Fruit fly (Drosophila melanogaster) whole organism, embryonic: ENCODE data around the gene VhaPPA1-2.

Experiments used
- CG10267 ChIP-seq: fragments of 200-800 bp; sonication (Bioruptor generic); optimal IDR thresholded peaks from 2 replicates; lab custom pipeline; 2018; ENCODE audit warnings: missing biosample characterization, mild to moderate bottlenecking, missing genetic modification characterization, moderate library complexity
- CG11247 ChIP-seq: fragments of 200-800 bp; sonication (Bioruptor generic); IDR thresholded peaks from 2 replicates; pipeline ENCODE4 v1.3.6; 2022; ENCODE audit warnings: missing biosample characterization, missing genetic modification characterization
- CG12391 ChIP-seq: fragments of 200-800 bp; sonication (Bioruptor generic); optimal IDR thresholded peaks from 3 replicates; lab custom pipeline; 2018; ENCODE audit warnings: missing biosample characterization, mild to moderate bottlenecking, missing genetic modification characterization, moderate library complexity
- CG12744 ChIP-seq: fragments of 200-800 bp; sonication (Bioruptor generic); optimal IDR thresholded peaks from 2 replicates; lab custom pipeline; 2016; ENCODE audit warnings: missing biosample characterization, missing genetic modification characterization
- CG12942 ChIP-seq: fragments of 200-800 bp; sonication (Bioruptor generic); optimal IDR thresholded peaks from 3 replicates; lab custom pipeline; 2016; ENCODE audit warnings: missing biosample characterization, missing genetic modification characterization
- CG13624 ChIP-seq: fragments of 200-800 bp; sonication (Bioruptor generic); optimal IDR thresholded peaks from 2 replicates; lab custom pipeline; 2016; ENCODE audit warnings: missing biosample characterization, missing genetic modification characterization
- CG14710 ChIP-seq: fragments of 200-800 bp; sonication (Bioruptor generic); optimal IDR thresholded peaks from 3 replicates; lab custom pipeline; 2019; ENCODE audit warnings: missing biosample characterization, mild to moderate bottlenecking, missing genetic modification characterization, moderate library complexity
- CG14965 ChIP-seq: fragments of 200-800 bp; sonication (Bioruptor generic); optimal IDR thresholded peaks from 2 replicates; lab custom pipeline; 2016; ENCODE audit warnings: missing biosample characterization, missing genetic modification characterization, borderline replicate concordance
- CG17385 ChIP-seq: fragments of 200-800 bp; sonication (Bioruptor generic); optimal IDR thresholded peaks from 3 replicates; lab custom pipeline; 2018; ENCODE audit warnings: missing biosample characterization, mild to moderate bottlenecking, missing genetic modification characterization
- CG1832 ChIP-seq: fragments of 200-800 bp; sonication (Bioruptor generic); optimal IDR thresholded peaks from 2 replicates; lab custom pipeline; 2017; ENCODE audit warnings: missing biosample characterization, mild to moderate bottlenecking, missing genetic modification characterization, inconsistent platforms
- CG2202 ChIP-seq: fragments of 200-800 bp; sonication (Bioruptor generic); optimal IDR thresholded peaks from 2 replicates; lab custom pipeline; 2018; ENCODE audit warnings: missing biosample characterization, mild to moderate bottlenecking, missing genetic modification characterization
- CG4617 ChIP-seq: fragments of 200-800 bp; sonication (Bioruptor generic); optimal IDR thresholded peaks from 3 replicates; lab custom pipeline; 2016; ENCODE audit warnings: missing biosample characterization, missing genetic modification characterization, borderline replicate concordance
- CG4854 ChIP-seq: fragments of 200-800 bp; sonication (Bioruptor generic); optimal IDR thresholded peaks from 2 replicates; lab custom pipeline; 2016; ENCODE audit warnings: missing biosample characterization, missing genetic modification characterization, inconsistent platforms
- CG5245 ChIP-seq: fragments of 200-800 bp; sonication (Bioruptor generic); optimal IDR thresholded peaks from 3 replicates; lab custom pipeline; 2016; ENCODE audit warnings: missing biosample characterization, missing genetic modification characterization
- CG7357 ChIP-seq: fragments of 200-800 bp; sonication (Bioruptor generic); IDR thresholded peaks from 3 replicates; pipeline ENCODE4 v1.3.6; 2022; ENCODE audit warnings: missing biosample characterization, missing genetic modification characterization
- CG7963 ChIP-seq: fragments of 200-800 bp; sonication (Bioruptor generic); IDR thresholded peaks from 3 replicates; pipeline ENCODE4 v1.3.6; 2022; ENCODE audit warnings: missing biosample characterization, missing genetic modification characterization; ENCODE audit not compliant: partially characterized antibody
- CG9437 ChIP-seq: fragments of 200-800 bp; sonication (Bioruptor generic); optimal IDR thresholded peaks from 2 replicates; lab custom pipeline; 2018; ENCODE audit warnings: missing biosample characterization, mild to moderate bottlenecking, missing genetic modification characterization
- CG9727 ChIP-seq: fragments of 200-800 bp; sonication (Bioruptor generic); optimal IDR thresholded peaks from 3 replicates; lab custom pipeline; 2017; ENCODE audit warnings: missing biosample characterization, mild to moderate bottlenecking, missing genetic modification characterization
- CG9797 ChIP-seq: fragments of 200-800 bp; sonication (Bioruptor generic); optimal IDR thresholded peaks from 3 replicates; lab custom pipeline; 2018; ENCODE audit warnings: missing biosample characterization, mild to moderate bottlenecking, missing genetic modification characterization
- CG9932 ChIP-seq: fragments of 200-800 bp; sonication (Bioruptor generic); IDR thresholded peaks from 2 replicates; pipeline ENCODE4 v1.3.6; 2022; ENCODE audit warnings: missing biosample characterization, missing genetic modification characterization
- Chrac-16 ChIP-seq: fragments of 200-800 bp; sonication (Bioruptor generic); optimal IDR thresholded peaks from 3 replicates; lab custom pipeline; 2016; ENCODE audit warnings: missing biosample characterization, missing genetic modification characterization
- Dad ChIP-seq: fragments of 200-800 bp; sonication (Bioruptor generic); optimal IDR thresholded peaks from 3 replicates; lab custom pipeline; 2016; ENCODE audit warnings: missing biosample characterization, missing genetic modification characterization
- Dek ChIP-seq: fragments of 200-800 bp; sonication (Bioruptor generic); optimal IDR thresholded peaks from 3 replicates; lab custom pipeline; 2019; ENCODE audit warnings: missing biosample characterization, mild to moderate bottlenecking, missing genetic modification characterization, moderate library complexity
- Ets65A ChIP-seq: fragments of 200-800 bp; sonication (Bioruptor generic); peaks from one replicate; lab custom pipeline; 2016; ENCODE audit warnings: missing biosample characterization, missing genetic modification characterization
- H2.0 ChIP-seq: fragments of 200-800 bp; sonication (Bioruptor generic); IDR thresholded peaks from 2 replicates; pipeline ENCODE4 v1.3.6; 2022; ENCODE audit warnings: missing biosample characterization, missing genetic modification characterization
- Kr ChIP-seq: fragments of 200-800 bp; sonication (Bioruptor generic); optimal IDR thresholded peaks from 2 replicates; lab custom pipeline; 2017; ENCODE audit warnings: missing biosample characterization, mild to moderate bottlenecking, missing genetic modification characterization
- Max ChIP-seq: fragments of 200-800 bp; sonication (Bioruptor generic); optimal IDR thresholded peaks from 2 replicates; lab custom pipeline; 2016; ENCODE audit warnings: missing biosample characterization, mild to moderate bottlenecking, missing genetic modification characterization
- Nf-YB ChIP-seq: fragments of 200-800 bp; sonication (Bioruptor generic); optimal IDR thresholded peaks from 3 replicates; lab custom pipeline; 2019; ENCODE audit warnings: missing biosample characterization, mild to moderate bottlenecking, missing genetic modification characterization, moderate library complexity
- Rx ChIP-seq: fragments of 200-800 bp; sonication (Bioruptor generic); IDR thresholded peaks from 2 replicates; pipeline ENCODE4 v1.3.6; 2022; ENCODE audit warnings: missing biosample characterization, missing genetic modification characterization
- Sin3A ChIP-seq: fragments of >200 bp; optimal IDR thresholded peaks from 2 replicates; lab custom pipeline; 2018
- Sox102F ChIP-seq: fragments of 200-800 bp; sonication (Bioruptor generic); optimal IDR thresholded peaks from 2 replicates; lab custom pipeline; 2018; ENCODE audit warnings: missing biosample characterization, mild to moderate bottlenecking, missing genetic modification characterization, moderate library complexity
- bsh ChIP-seq, 2 experiments: fragments of 200-800 bp; sonication (Bioruptor generic); optimal IDR thresholded peaks; 2 replicates each; lab custom pipeline; 2017 to 2018; ENCODE audit warnings: mild to moderate bottlenecking in 2 of 2, missing biosample characterization in 2 of 2, missing genetic modification characterization in 2 of 2, moderate library complexity in 1 of 2
- caup ChIP-seq: fragments of 200-800 bp; sonication (Bioruptor generic); optimal IDR thresholded peaks from 3 replicates; lab custom pipeline; 2017; ENCODE audit warnings: missing biosample characterization, mild to moderate bottlenecking, missing genetic modification characterization, moderate library complexity; ENCODE audit not compliant: severe bottlenecking
- ci ChIP-seq: fragments of 200-800 bp; sonication (Bioruptor generic); IDR thresholded peaks from 3 replicates; pipeline ENCODE4 v1.3.6; 2022; ENCODE audit warnings: missing biosample characterization, missing genetic modification characterization
- crc ChIP-seq: fragments of 200-800 bp; sonication (Bioruptor generic); optimal IDR thresholded peaks from 2 replicates; lab custom pipeline; 2016; ENCODE audit warnings: missing biosample characterization, missing genetic modification characterization
- cwo ChIP-seq: fragments of 200-800 bp; sonication (Bioruptor generic); optimal IDR thresholded peaks from 3 replicates; lab custom pipeline; 2017; ENCODE audit warnings: missing biosample characterization, missing genetic modification characterization, mild to moderate bottlenecking, moderate library complexity, missing genetic modification reagents
- fd102C ChIP-seq: fragments of 200-800 bp; sonication (Bioruptor generic); optimal IDR thresholded peaks from 2 replicates; lab custom pipeline; 2018; ENCODE audit warnings: missing biosample characterization, mild to moderate bottlenecking, missing genetic modification characterization, moderate library complexity
- fd3F ChIP-seq: fragments of 200-800 bp; sonication (Bioruptor generic); optimal IDR thresholded peaks from 2 replicates; lab custom pipeline; 2018; ENCODE audit warnings: missing biosample characterization, mild to moderate bottlenecking, missing genetic modification characterization, moderate library complexity
- fd96Cb ChIP-seq: fragments of 200-800 bp; sonication (Bioruptor generic); optimal IDR thresholded peaks from 2 replicates; lab custom pipeline; 2018; ENCODE audit warnings: missing biosample characterization, mild to moderate bottlenecking, missing genetic modification characterization, moderate library complexity
- fru ChIP-seq: fragments of >200 bp; optimal IDR thresholded peaks from 2 replicates; lab custom pipeline; 2017
- gfzf ChIP-seq: fragments of 200-800 bp; sonication (Bioruptor generic); optimal IDR thresholded peaks from 2 replicates; lab custom pipeline; 2016; ENCODE audit warnings: missing biosample characterization, mild to moderate bottlenecking, missing genetic modification characterization, moderate library complexity
- grau ChIP-seq: fragments of 200-800 bp; optimal IDR thresholded peaks from 3 replicates; lab custom pipeline; 2019; ENCODE audit warnings: missing biosample characterization, mild to moderate bottlenecking, missing genetic modification characterization, moderate library complexity
- gt ChIP-seq: fragments of 200-800 bp; sonication (Bioruptor generic); IDR thresholded peaks from 2 replicates; pipeline ENCODE4 v1.3.6; 2022; ENCODE audit warnings: missing biosample characterization, missing genetic modification characterization
- insv ChIP-seq, 2 experiments: fragments of 200-800 bp; sonication (Bioruptor generic); optimal IDR thresholded peaks; 3 replicates each; lab custom pipeline; 2016 to 2018; ENCODE audit warnings: missing biosample characterization in 2 of 2, missing genetic modification characterization in 2 of 2
- p53 ChIP-seq: fragments of 200-800 bp; sonication (Bioruptor generic); optimal IDR thresholded peaks from 2 replicates; lab custom pipeline; 2016; ENCODE audit warnings: missing biosample characterization, missing genetic modification characterization
- pzg ChIP-seq: fragments of 200-800 bp; sonication (Bioruptor generic); optimal IDR thresholded peaks from 3 replicates; lab custom pipeline; 2018; ENCODE audit warnings: missing biosample characterization, mild to moderate bottlenecking, missing genetic modification characterization, moderate library complexity
- slbo ChIP-seq: fragments of 200-800 bp; sonication (Bioruptor generic); IDR thresholded peaks from 2 replicates; pipeline ENCODE4 v1.3.6; 2022; ENCODE audit warnings: missing biosample characterization, missing genetic modification characterization
- sob ChIP-seq: fragments of 200-800 bp; sonication (Bioruptor generic); IDR thresholded peaks from 2 replicates; pipeline ENCODE4 v1.3.6; 2022; ENCODE audit warnings: missing biosample characterization, missing genetic modification characterization
- zf30C ChIP-seq: fragments of 200-800 bp; sonication (Bioruptor generic); optimal IDR thresholded peaks from 3 replicates; lab custom pipeline; 2018; ENCODE audit warnings: missing biosample characterization, mild to moderate bottlenecking, missing genetic modification characterization
- zfh2 ChIP-seq: fragments of 200-800 bp; sonication (Bioruptor generic); optimal IDR thresholded peaks from 2 replicates; lab custom pipeline; 2016; ENCODE audit warnings: missing biosample characterization, missing genetic modification characterization

VhaPPA1-2 gene

dm6 chr3R:14898280-14898756, 1.8 kb downstream of the VhaPPA1-2 start, which contains the start of the genes Nup93-2 and CG3817 (continued):
- TF ChIP-seq Dek, result peak; percentile 70
- TF ChIP-seq CG13624 (GFP tag; lab: Kevin White, UChicago), result peak; percentile 50
- TF ChIP-seq CG7963 (GFP tag; lab: Robert Waterston, UW), result 0 out of 3 replicates have a peak, but pooled peaks have one; percentile 45
- TF ChIP-seq slbo, result peak; percentile 83
- TF ChIP-seq gfzf, result peak; percentile 46
- peak; percentile 86 for TF ChIP-seq CG10267 (tag; lab: Kevin White, UChicago)
- TF ChIP-seq CG17385, result peak; percentile 16
- TF ChIP-seq Dad (GFP tag; lab: Kevin White, UChicago), result peak; percentile 51
- TF ChIP-seq fd3F (GFP tag; lab: Kevin White, UChicago), result peak; percentile 19
- TF ChIP-seq caup (GFP tag; lab: Kevin White, UChicago), result peak; percentile 40
- TF ChIP-seq CG14965 (GFP tag; lab: Kevin White, UChicago), result no peak
- no peak for TF ChIP-seq zf30C
- no peak for TF ChIP-seq Kr (GFP tag; lab: Kevin White, UChicago)
- 0 out of 2 replicates have a peak, but pooled peaks have one; percentile 37 for TF ChIP-seq gt (GFP tag; lab: Robert Waterston, UW)
- peak; percentile 38; the same call in 1 of the 3 replicates for TF ChIP-seq ci (GFP tag; lab: Robert Waterston, UW)
- peak; percentile 36; the same call in 1 of the 2 replicates for TF ChIP-seq H2.0 (GFP tag; lab: Robert Waterston, UW)
- TF ChIP-seq fd96Cb (tag; lab: Kevin White, UChicago), result peak; percentile 28
- peak; percentile 34 for TF ChIP-seq CG9437 (GFP tag; lab: Kevin White, UChicago)
- TF ChIP-seq CG4854 (GFP tag; lab: Kevin White, UChicago), result no peak
- peak; percentile 37 for TF ChIP-seq pzg
- peak; percentile 61 for TF ChIP-seq CG9727
- TF ChIP-seq CG11247 (GFP tag; lab: Robert Waterston, UW), result peak; percentile 25; the same call in 1 of the 2 replicates
- no peak for TF ChIP-seq Sin3A (lab: Kevin White, UChicago)
- TF ChIP-seq Nf-YB (GFP tag; lab: Kevin White, UChicago), result peak; percentile 30
- TF ChIP-seq insv (GFP tag; optimal IDR thresholded peaks at IDR 0.05; lab: Kevin White, UChicago), result peak in 1 of 2 experiments; percentile 18
- no peak for TF ChIP-seq fd102C
- peak; percentile 1 for TF ChIP-seq Sox102F
- no peak for TF ChIP-seq Max (GFP tag; lab: Kevin White, UChicago)
- TF ChIP-seq crc, result peak; percentile 31
- peak; percentile 17 for TF ChIP-seq CG12942
- TF ChIP-seq cwo (GFP tag; lab: Kevin White, UChicago), result peak; percentile 31
- TF ChIP-seq CG4617 (GFP tag; lab: Kevin White, UChicago), result no peak
- no peak for TF ChIP-seq CG1832 (GFP tag; lab: Kevin White, UChicago)
- peak; percentile 30 for TF ChIP-seq CG14710 (tag; lab: Kevin White, UChicago)
- peak; percentile 89 for TF ChIP-seq sob (GFP tag; lab: Robert Waterston, UW)
- peak; percentile 76 for TF ChIP-seq grau (tag; lab: Kevin White, UChicago)
- no peak for TF ChIP-seq CG12744 (GFP tag; lab: Kevin White, UChicago)
- TF ChIP-seq CG2202 (tag; lab: Kevin White, UChicago), result no peak
- TF ChIP-seq CG7357 (GFP tag; lab: Robert Waterston, UW), result peak; percentile 20; the same call in 1 of the 3 replicates
- peak; percentile 60 for TF ChIP-seq Rx
- peak; percentile 13 for TF ChIP-seq CG12391 (tag; lab: Kevin White, UChicago)
- TF ChIP-seq CG5245 (GFP tag; lab: Kevin White, UChicago), result no peak
- TF ChIP-seq CG9797 (GFP tag; lab: Kevin White, UChicago), result peak; percentile 45
- TF ChIP-seq Chrac-16 (GFP tag; lab: Kevin White, UChicago), result peak; percentile 16
- TF ChIP-seq p53 (GFP tag; lab: Kevin White, UChicago), result no peak
- TF ChIP-seq zfh2 (GFP tag; lab: Kevin White, UChicago), result peak; percentile 59
- peak; percentile 97 for TF ChIP-seq Ets65A (GFP tag; lab: Kevin White, UChicago)
- TF ChIP-seq fru (lab: Kevin White, UChicago), result no peak
- peak in 1 of 2 experiments; percentile 43 for TF ChIP-seq bsh (GFP tag; optimal IDR thresholded peaks at IDR 0.05; lab: Kevin White, UChicago)
- TF ChIP-seq CG9932, result peak; percentile 89
